Worm (Caenorhabditis elegans) whole organism, L2 larva: ENCODE results near the gene dnc-1.

ENCODE experiments used
- C34F6.9 ChIP-seq: fragments of 150-350 bp; optimal IDR thresholded peaks from 2 replicates; lab custom pipeline; 2014; ENCODE audit warnings: missing biosample characterization, missing genetic modification characterization
- F13H6.1 ChIP-seq: sonication (generic microtip); optimal IDR thresholded peaks from 2 replicates; lab custom pipeline; 2016; ENCODE audit warnings: missing genetic modification characterization, missing compliant biosample characterization
- Y55F3AM.14 ChIP-seq: fragments of 200-800 bp; sonication (Bioruptor generic); optimal IDR thresholded peaks from 2 replicates; lab custom pipeline; 2018; ENCODE audit warnings: mild to moderate bottlenecking, missing genetic modification characterization, missing compliant biosample characterization
- ZK546.5 ChIP-seq: sonication (generic microtip); optimal IDR thresholded peaks from 2 replicates; lab custom pipeline; 2017; ENCODE audit warnings: missing biosample characterization, missing genetic modification characterization
- ama-1 ChIP-seq: fragments of 150-350 bp; optimal IDR thresholded peaks from 2 replicates; lab custom pipeline; 2018; ENCODE audit warnings: inconsistent platforms
- blmp-1 ChIP-seq: sonication (generic microtip); optimal IDR thresholded peaks from 2 replicates; lab custom pipeline; 2017; ENCODE audit warnings: missing genetic modification characterization, mild to moderate bottlenecking, missing compliant biosample characterization, antibody characterized with exemption, moderate library complexity; ENCODE audit not compliant: insufficient read depth
- ceh-82 ChIP-seq: fragments of 150-350 bp; optimal IDR thresholded peaks from 2 replicates; lab custom pipeline; 2014; ENCODE audit warnings: missing biosample characterization, missing genetic modification characterization
- crh-2 ChIP-seq: sonication (generic microtip); optimal IDR thresholded peaks from 2 replicates; lab custom pipeline; 2017; ENCODE audit warnings: missing biosample characterization, missing genetic modification characterization
- egl-27 ChIP-seq: sonication (generic microtip); optimal IDR thresholded peaks from 3 replicates; lab custom pipeline; 2017; ENCODE audit warnings: missing biosample characterization, missing genetic modification reagents, missing genetic modification characterization
- elt-3 ChIP-seq: sonication (generic microtip); optimal IDR thresholded peaks from 2 replicates; lab custom pipeline; 2017; ENCODE audit warnings: missing biosample characterization, missing genetic modification characterization
- fos-1 ChIP-seq: fragments of 150-350 bp; optimal IDR thresholded peaks from 2 replicates; lab custom pipeline; 2014; ENCODE audit warnings: missing biosample characterization, missing genetic modification characterization
- gmeb-1 ChIP-seq: fragments of 150-350 bp; optimal IDR thresholded peaks from 2 replicates; lab custom pipeline; 2014; ENCODE audit warnings: missing biosample characterization, missing genetic modification characterization
- lin-11 ChIP-seq: fragments of 150-350 bp; sonication (generic microtip); optimal IDR thresholded peaks from 2 replicates; lab custom pipeline; 2014; ENCODE audit warnings: missing biosample characterization, missing genetic modification characterization, inconsistent platforms, mixed read lengths
- lin-13 ChIP-seq: fragments of 150-350 bp; optimal IDR thresholded peaks from 2 replicates; lab custom pipeline; 2014; ENCODE audit warnings: missing biosample characterization, missing genetic modification reagents, missing genetic modification characterization
- lsy-2 ChIP-seq, 2 experiments: fragments of 150-350 bp in 1 of 2; sonication (generic microtip) in 1 of 2; optimal IDR thresholded peaks; 2 replicates each; lab custom pipeline; 2014 to 2017; ENCODE audit warnings: missing biosample characterization in 2 of 2, missing genetic modification characterization in 2 of 2
- mab-5 ChIP-seq: fragments of 150-350 bp; optimal IDR thresholded peaks from 2 replicates; lab custom pipeline; 2014; ENCODE audit warnings: missing biosample characterization, missing genetic modification characterization
- mdl-1 ChIP-seq, 2 experiments: fragments of 150-350 bp in 1 of 2; sonication (generic microtip) in 1 of 2; optimal IDR thresholded peaks; 2 replicates each; lab custom pipeline; 2017; ENCODE audit warnings: missing biosample characterization in 2 of 2, missing genetic modification characterization in 2 of 2
- nhr-10 ChIP-seq: sonication (generic microtip); optimal IDR thresholded peaks from 2 replicates; lab custom pipeline; 2017; ENCODE audit warnings: missing biosample characterization, missing genetic modification characterization
- nhr-12 ChIP-seq: fragments of 150-350 bp; optimal IDR thresholded peaks from 2 replicates; lab custom pipeline; 2014; ENCODE audit warnings: missing biosample characterization, missing genetic modification characterization
- nhr-129 ChIP-seq: fragments of 150-350 bp; optimal IDR thresholded peaks from 2 replicates; lab custom pipeline; 2014; ENCODE audit warnings: missing biosample characterization, missing genetic modification characterization
- nhr-21 ChIP-seq: fragments of 150-350 bp; optimal IDR thresholded peaks from 2 replicates; lab custom pipeline; 2014; ENCODE audit warnings: missing biosample characterization, missing genetic modification characterization
- nhr-237 ChIP-seq: fragments of 150-350 bp; optimal IDR thresholded peaks from 2 replicates; lab custom pipeline; 2014; ENCODE audit warnings: missing biosample characterization, missing genetic modification characterization
- nhr-25 ChIP-seq: fragments of 150-350 bp; sonication (generic microtip); optimal IDR thresholded peaks from 3 replicates; lab custom pipeline; 2014; ENCODE audit warnings: missing biosample characterization, missing genetic modification characterization
- nhr-77 ChIP-seq: fragments of 150-350 bp; optimal IDR thresholded peaks from 2 replicates; lab custom pipeline; 2014; ENCODE audit warnings: missing biosample characterization, missing genetic modification characterization
- peb-1 ChIP-seq: fragments of 150-350 bp; optimal IDR thresholded peaks from 2 replicates; lab custom pipeline; 2014; ENCODE audit warnings: missing biosample characterization, missing genetic modification characterization
- sem-4 ChIP-seq: fragments of 150-350 bp; optimal IDR thresholded peaks from 2 replicates; lab custom pipeline; 2014; ENCODE audit warnings: missing biosample characterization, missing genetic modification reagents, missing genetic modification characterization
- skn-1 ChIP-seq: sonication (generic microtip); optimal IDR thresholded peaks from 2 replicates; lab custom pipeline; 2017; ENCODE audit warnings: missing biosample characterization, missing genetic modification characterization
- sma-3 ChIP-seq: sonication (generic microtip); optimal IDR thresholded peaks from 2 replicates; lab custom pipeline; 2016; ENCODE audit warnings: missing genetic modification reagents, missing genetic modification characterization, missing compliant biosample characterization
- sma-9 ChIP-seq, 2 experiments: fragments of 150-350 bp in 1 of 2; sonication (generic microtip) in 1 of 2; optimal IDR thresholded peaks; 2 replicates each; lab custom pipeline; 2014 to 2016; ENCODE audit warnings: missing genetic modification characterization in 2 of 2, mild to moderate bottlenecking in 1 of 2, missing biosample characterization in 1 of 2, missing compliant biosample characterization in 1 of 2, missing genetic modification reagents in 1 of 2, moderate library complexity in 1 of 2
- snpc-4 ChIP-seq: fragments of 150-350 bp; optimal IDR thresholded peaks from 2 replicates; lab custom pipeline; 2014; ENCODE audit warnings: missing biosample characterization, missing genetic modification characterization
- unc-39 ChIP-seq: fragments of 150-350 bp; optimal IDR thresholded peaks from 2 replicates; lab custom pipeline; 2014; ENCODE audit warnings: missing biosample characterization, missing genetic modification characterization
- unc-55 ChIP-seq: fragments of 150-350 bp; sonication (generic microtip); optimal IDR thresholded peaks from 3 replicates; lab custom pipeline; 2014; ENCODE audit warnings: missing biosample characterization, missing genetic modification reagents, missing genetic modification characterization
- unc-62 ChIP-seq: fragments of 150-350 bp; optimal IDR thresholded peaks from 2 replicates; lab custom pipeline; 2014; ENCODE audit warnings: missing biosample characterization, missing genetic modification reagents, missing genetic modification characterization
- zag-1 ChIP-seq: fragments of 150-350 bp; optimal IDR thresholded peaks from 2 replicates; lab custom pipeline; 2014; ENCODE audit warnings: missing biosample characterization, missing genetic modification characterization
- ztf-1 ChIP-seq: fragments of 200-800 bp; sonication (Bioruptor generic); conservative IDR thresholded peaks from 2 replicates; pipeline ENCODE4 v1.3.6; 2022; ENCODE audit warnings: missing genetic modification characterization, missing compliant biosample characterization
- ztf-11 ChIP-seq: sonication (generic microtip); optimal IDR thresholded peaks from 2 replicates; lab custom pipeline; 2017; ENCODE audit warnings: missing biosample characterization, missing genetic modification characterization
- ztf-4 ChIP-seq: fragments of 150-350 bp; optimal IDR thresholded peaks from 2 replicates; lab custom pipeline; 2014; ENCODE audit warnings: missing biosample characterization, missing genetic modification characterization

dnc-1 gene

ce11 chrIV:10933062-10933552 lies at the start of gene dnc-1, which contains the start of gene lsm-7:
dnc-1 (minus strand) TSS chrIV:10933203.
lsm-7 (plus strand) TSS chrIV:10933502.
- TF ChIP-seq mdl-1 (tag; optimal IDR thresholded peaks at IDR 0.05; lab: Kevin White, UChicago) (peak in 1 of 2 experiments; percentile 2), zag-1 (tag; lab: Kevin White, UChicago) (peak; percentile 30), skn-1 (tag; lab: Kevin White, UChicago) (no peak), nhr-12 (no peak), lin-11 (tag; lab: Kevin White, UChicago) (peak; percentile 56), sma-3 (peak; percentile 30), nhr-77 (no peak), egl-27 (tag; lab: Kevin White, UChicago) (peak; percentile 1), mab-5 (peak; percentile 55), lsy-2 (tag; optimal IDR thresholded peaks at IDR 0.05; lab: Kevin White, UChicago) (peak; percentile 47 to 87), ztf-11 (tag; lab: Kevin White, UChicago) (no peak), elt-3 (tag; lab: Kevin White, UChicago) (no peak), ZK546.5 (tag; lab: Kevin White, UChicago) (peak; percentile 4), crh-2 (tag; lab: Kevin White, UChicago) (peak; percentile 77), fos-1 (tag; lab: Kevin White, UChicago) (peak; percentile 61), nhr-129 (peak; percentile 75), snpc-4 (tag; lab: Kevin White, UChicago) (peak; percentile 28), nhr-25 (tag; lab: Kevin White, UChicago) (peak; percentile 75), C34F6.9 (tag; lab: Kevin White, UChicago) (peak; percentile 95), ztf-1 (no peak), ztf-4 (peak; percentile 17), lin-13 (peak; percentile 54), nhr-10 (tag; lab: Kevin White, UChicago) (no peak), unc-39 (tag; lab: Kevin White, UChicago) (no peak), gmeb-1 (peak; percentile 81), unc-55 (GFP tag; lab: Kevin White, UChicago) (peak; percentile 95), peb-1 (tag; lab: Kevin White, UChicago) (no peak), F13H6.1 (tag; lab: Kevin White, UChicago) (peak; percentile 59), sma-9 (GFP tag; optimal IDR thresholded peaks at IDR 0.05; lab: Kevin White, UChicago) (peak; percentile 74), sma-9 (tag; optimal IDR thresholded peaks at IDR 0.05; lab: Kevin White, UChicago) (no peak), nhr-21 (tag; lab: Kevin White, UChicago) (no peak), nhr-237 (tag; lab: Kevin White, UChicago) (no peak), sem-4 (peak; percentile 58)
- TF ChIP-seq, all 48 proteins: peak for 21

- TF ChIP-seq unc-39 (tag; lab: Kevin White, UChicago): no peak
- TF ChIP-seq ama-1 (lab: Kevin White, UChicago): no peak
- TF ChIP-seq Y55F3AM.14 (GFP tag; lab: Kevin White, UChicago): no peak
- no peak for TF ChIP-seq egl-27 (tag; lab: Kevin White, UChicago)
- TF ChIP-seq F13H6.1 (tag; lab: Kevin White, UChicago): no peak
- no peak for TF ChIP-seq nhr-129
- TF ChIP-seq blmp-1: no peak
- TF ChIP-seq C34F6.9 (tag; lab: Kevin White, UChicago): no peak
- TF ChIP-seq unc-62 (GFP tag; lab: Kevin White, UChicago): no peak
- no peak for TF ChIP-seq ztf-1
- no peak for TF ChIP-seq lin-11 (tag; lab: Kevin White, UChicago)
- TF ChIP-seq fos-1 (tag; lab: Kevin White, UChicago): no peak
- TF ChIP-seq zag-1 (tag; lab: Kevin White, UChicago): no peak
- no peak for TF ChIP-seq ztf-4
- TF ChIP-seq ceh-82: no peak
- no peak for TF ChIP-seq nhr-10 (tag; lab: Kevin White, UChicago)
- no peak for TF ChIP-seq sma-3
- no peak for TF ChIP-seq snpc-4 (tag; lab: Kevin White, UChicago)
Measured at ce11 chrIV:10981761-10982160, 48.8 kb upstream of the dnc-1 start, which contains the start of gene Y43E12A.2. Y43E12A.2 (plus strand) TSS chrIV:10982061.

ce11 chrIV:10980628-10981027 lies 47.6 kb upstream of the dnc-1 start:
- TF ChIP-seq nhr-25 (tag; lab: Kevin White, UChicago) (peak; percentile 24), F13H6.1 (tag; lab: Kevin White, UChicago) (no peak)
